Fruit fly (Drosophila melanogaster): ENCODE results near the gene grp.

grp gene

dm6 chr2L:16643961-16644360, 35.9 kb upstream of the grp start (continued):
- no peak for TF ChIP-seq lov (optimal IDR thresholded peaks at IDR 0.05)
- no peak for TF ChIP-seq lov (GFP tag; IDR thresholded peaks at IDR 0.05)
- TF ChIP-seq HLHmδ (GFP tag; optimal IDR thresholded peaks at IDR 0.05), result no peak
- TF ChIP-seq CG6254 (GFP tag; optimal IDR thresholded peaks at IDR 0.05), result peak; percentile 55
- TF ChIP-seq CG17385 (GFP tag; optimal IDR thresholded peaks at IDR 0.05), result peak; percentile 73
- TF ChIP-seq Kr (GFP tag; optimal IDR thresholded peaks at IDR 0.05), result no peak
- TF ChIP-seq CG11456 (GFP tag; IDR thresholded peaks at IDR 0.05), result no peak
- TF ChIP-seq toy (GFP tag; IDR thresholded peaks at IDR 0.05), result no peak
- TF ChIP-seq az2 (GFP tag; optimal IDR thresholded peaks at IDR 0.05), result peak; percentile 68
- no peak for TF ChIP-seq Adf1 (GFP tag; IDR thresholded peaks at IDR 0.05)
- TF ChIP-seq CG1529 (GFP tag; optimal IDR thresholded peaks at IDR 0.05), result peak; percentile 22
- peak; percentile 48 for TF ChIP-seq Mes4 (GFP tag; optimal IDR thresholded peaks at IDR 0.05)
- peak; percentile 48 for TF ChIP-seq Atf-2 (GFP tag; optimal IDR thresholded peaks at IDR 0.05)
- no peak for TF ChIP-seq CG10959 (GFP tag; IDR thresholded peaks at IDR 0.05)
- no peak for TF ChIP-seq CG8478 (optimal IDR thresholded peaks at IDR 0.05)
- peak; percentile 67 for TF ChIP-seq CG4424 (GFP tag; optimal IDR thresholded peaks at IDR 0.05)
- TF ChIP-seq Dip3 (GFP tag; optimal IDR thresholded peaks at IDR 0.05), result peak; percentile 34
- TF ChIP-seq fu2 (GFP tag; optimal IDR thresholded peaks at IDR 0.05), result peak; percentile 29
- TF ChIP-seq Dref (GFP tag; IDR thresholded peaks at IDR 0.05), result no peak
- no peak for TF ChIP-seq ato (GFP tag; IDR thresholded peaks at IDR 0.05; ENCODE audit: partially characterized antibody)

dm6 chr2L:16645479-16646302, 34.2 kb upstream of the grp start:
- TF ChIP-seq chinmo (GFP tag; IDR thresholded peaks at IDR 0.05; ENCODE audit: partially characterized antibody), result 0 out of 4 replicates have a peak, but pooled peaks have one; percentile 11
- peak; percentile 49 for TF ChIP-seq gem (tag; optimal IDR thresholded peaks at IDR 0.05)
- peak; percentile 23 for TF ChIP-seq Med (GFP tag)
- TF ChIP-seq CG13424 (tag; optimal IDR thresholded peaks at IDR 0.05), result peak; percentile 10
- peak; percentile 44 for TF ChIP-seq Sox102F (GFP tag; optimal IDR thresholded peaks at IDR 0.05)
- 0 out of 2 replicates have a peak, but pooled peaks have one; percentile 20 for TF ChIP-seq E2f1 (GFP tag; IDR thresholded peaks at IDR 0.05)
- peak; percentile 3 for TF ChIP-seq Deaf1 (tag; optimal IDR thresholded peaks at IDR 0.05)
- peak; percentile 46 for TF ChIP-seq Blimp-1 (GFP tag; optimal IDR thresholded peaks at IDR 0.05)
- no peak for TF ChIP-seq bbx (GFP tag; IDR thresholded peaks at IDR 0.05; ENCODE audit: partially characterized antibody)
- peak; percentile 43 for TF ChIP-seq CG11504 (tag; optimal IDR thresholded peaks at IDR 0.05)
- peak; percentile 43 for TF ChIP-seq CG2678 (tag; optimal IDR thresholded peaks at IDR 0.05)
- TF ChIP-seq crol (GFP tag; IDR thresholded peaks at IDR 0.05), result peak; percentile 56
- TF ChIP-seq CG14014 (GFP tag; IDR thresholded peaks at IDR 0.05), result 0 out of 2 replicates have a peak, but pooled peaks have one; percentile 12
- no peak for TF ChIP-seq CG16815 (GFP tag; optimal IDR thresholded peaks at IDR 0.05)
- no peak for TF ChIP-seq CG1024 (GFP tag; IDR thresholded peaks at IDR 0.05)
- peak; percentile 29 for TF ChIP-seq CG18599 (GFP tag; optimal IDR thresholded peaks at IDR 0.05)
- peak; percentile 59 for TF ChIP-seq Ets65A (GFP tag)
- TF ChIP-seq CG3847 (GFP tag; IDR thresholded peaks at IDR 0.05), result 0 out of 2 replicates have a peak, but pooled peaks have one; percentile 10
- no peak for TF ChIP-seq CG31441 (GFP tag; IDR thresholded peaks at IDR 0.05)
